Worm (Caenorhabditis elegans) whole organism, L1 larva: ENCODE data around the gene irld-19.

Source experiments
- ama-1 ChIP-seq: fragments of 150-350 bp; optimal IDR thresholded peaks from 2 replicates; lab custom pipeline; 2014
- jun-1 ChIP-seq: fragments of 150-350 bp; optimal IDR thresholded peaks from 2 replicates; lab custom pipeline; 2014; ENCODE audit warnings: missing biosample characterization, missing genetic modification reagents, missing genetic modification characterization
- nhr-11 ChIP-seq: fragments of 150-350 bp; optimal IDR thresholded peaks from 2 replicates; lab custom pipeline; 2014; ENCODE audit warnings: missing biosample characterization, missing genetic modification characterization
- unc-30 ChIP-seq: sonication (generic microtip); optimal IDR thresholded peaks from 2 replicates; lab custom pipeline; 2017; ENCODE audit warnings: missing biosample characterization, missing genetic modification characterization
- unc-62 ChIP-seq: fragments of 150-350 bp; optimal IDR thresholded peaks from 2 replicates; lab custom pipeline; 2014; ENCODE audit warnings: missing biosample characterization, missing genetic modification reagents, missing genetic modification characterization

DNA sequence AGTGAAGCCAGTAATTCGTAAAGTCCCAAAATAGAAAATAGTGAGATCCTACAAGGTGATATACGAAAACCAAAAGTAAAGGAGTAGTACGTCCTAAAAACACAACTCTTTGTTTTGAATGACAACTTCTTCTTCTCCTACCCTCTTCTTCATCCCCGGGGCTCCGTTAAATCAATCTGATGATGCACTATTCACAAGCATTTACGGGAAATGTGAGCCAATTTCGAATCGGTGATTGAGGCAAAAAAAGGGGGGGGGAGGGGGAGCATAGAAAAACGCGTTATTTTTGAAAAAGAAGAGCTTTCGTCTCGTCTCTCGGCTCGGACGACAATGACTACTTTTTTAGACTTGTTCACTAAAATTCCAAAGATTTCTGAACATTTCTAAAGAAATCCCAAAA is 19.7 kb upstream of the irld-19 start:
- TF ChIP-seq ama-1 (lab: Kevin White, UChicago) (no peak), unc-62 (GFP tag; lab: Kevin White, UChicago) (no peak), unc-30 (no peak), nhr-11 (no peak), jun-1 (tag; lab: Kevin White, UChicago) (no peak)
